Fruit fly (Drosophila melanogaster) whole organism, embryonic: ENCODE measurements around the gene CG43131.

ENCODE experiments used
- Antp ChIP-seq: fragments of 200-800 bp; sonication (Bioruptor generic); optimal IDR thresholded peaks from 3 replicates; lab custom pipeline; 2016; ENCODE audit warnings: missing biosample characterization, missing genetic modification characterization
- Blimp-1 ChIP-seq: fragments of 200-800 bp; sonication (Bioruptor generic); optimal IDR thresholded peaks from 3 replicates; lab custom pipeline; 2018; ENCODE audit warnings: missing biosample characterization, missing genetic modification characterization, mild to moderate bottlenecking, moderate library complexity, missing genetic modification reagents
- CG10366 ChIP-seq: fragments of 200-800 bp; sonication (Bioruptor generic); IDR thresholded peaks from 2 replicates; pipeline ENCODE4 v1.3.6; 2022; ENCODE audit warnings: missing biosample characterization, missing genetic modification characterization
- CG10431 ChIP-seq: fragments of 200-800 bp; sonication (Bioruptor generic); optimal IDR thresholded peaks from 3 replicates; lab custom pipeline; 2018; ENCODE audit warnings: missing biosample characterization, mild to moderate bottlenecking, missing genetic modification characterization
- CG12942 ChIP-seq: fragments of 200-800 bp; sonication (Bioruptor generic); optimal IDR thresholded peaks from 3 replicates; lab custom pipeline; 2016; ENCODE audit warnings: missing biosample characterization, missing genetic modification characterization
- CG16815 ChIP-seq: fragments of 200-800 bp; sonication (Bioruptor generic); optimal IDR thresholded peaks from 3 replicates; lab custom pipeline; 2017; ENCODE audit warnings: missing biosample characterization, mild to moderate bottlenecking, missing genetic modification characterization
- CG2678 ChIP-seq: fragments of 200-800 bp; sonication (Bioruptor generic); optimal IDR thresholded peaks from 3 replicates; lab custom pipeline; 2019; ENCODE audit warnings: missing biosample characterization, mild to moderate bottlenecking, missing genetic modification characterization, moderate library complexity
- CG30020 ChIP-seq: fragments of 200-800 bp; optimal IDR thresholded peaks from 2 replicates; lab custom pipeline; 2019; ENCODE audit warnings: missing biosample characterization, mild to moderate bottlenecking, missing genetic modification characterization, moderate library complexity
- CG3995 ChIP-seq: fragments of 200-800 bp; sonication (Bioruptor generic); optimal IDR thresholded peaks from 3 replicates; lab custom pipeline; 2016; ENCODE audit warnings: missing biosample characterization, missing genetic modification characterization
- CG4820 ChIP-seq: fragments of 200-800 bp; sonication (Bioruptor generic); optimal IDR thresholded peaks from 3 replicates; lab custom pipeline; 2016; ENCODE audit warnings: missing biosample characterization, missing genetic modification characterization
- CG5180 ChIP-seq: fragments of 200-800 bp; sonication (Bioruptor generic); optimal IDR thresholded peaks from 3 replicates; lab custom pipeline; 2017; ENCODE audit warnings: missing biosample characterization, missing genetic modification characterization, mild to moderate bottlenecking, moderate library complexity, missing genetic modification reagents
- CG6654 ChIP-seq: fragments of 200-800 bp; sonication (Bioruptor generic); optimal IDR thresholded peaks from 2 replicates; lab custom pipeline; 2017; ENCODE audit warnings: missing biosample characterization, mild to moderate bottlenecking, missing genetic modification characterization
- CG7556 ChIP-seq: fragments of 200-800 bp; sonication (Bioruptor generic); optimal IDR thresholded peaks from 2 replicates; lab custom pipeline; 2017; ENCODE audit warnings: missing biosample characterization, mild to moderate bottlenecking, missing genetic modification characterization
- CG8359 ChIP-seq: fragments of 200-800 bp; sonication (Bioruptor generic); optimal IDR thresholded peaks from 2 replicates; lab custom pipeline; 2017; ENCODE audit warnings: missing biosample characterization, mild to moderate bottlenecking, missing genetic modification characterization, borderline replicate concordance
- CG9797 ChIP-seq: fragments of 200-800 bp; sonication (Bioruptor generic); optimal IDR thresholded peaks from 3 replicates; lab custom pipeline; 2018; ENCODE audit warnings: missing biosample characterization, mild to moderate bottlenecking, missing genetic modification characterization
- Camta ChIP-seq: fragments of 200-800 bp; sonication (Bioruptor generic); optimal IDR thresholded peaks from 2 replicates; lab custom pipeline; 2016; ENCODE audit warnings: missing biosample characterization, missing genetic modification characterization
- CoRest ChIP-seq: fragments of 200-800 bp; sonication (Bioruptor generic); optimal IDR thresholded peaks from 3 replicates; lab custom pipeline; 2018; ENCODE audit warnings: missing biosample characterization, mild to moderate bottlenecking, missing genetic modification characterization, moderate library complexity
- Dad ChIP-seq: fragments of 200-800 bp; sonication (Bioruptor generic); optimal IDR thresholded peaks from 3 replicates; lab custom pipeline; 2016; ENCODE audit warnings: missing biosample characterization, missing genetic modification characterization
- Drgx ChIP-seq: fragments of 200-800 bp; sonication (Bioruptor generic); IDR thresholded peaks from 2 replicates; pipeline ENCODE4 v1.3.6; 2022; ENCODE audit warnings: missing biosample characterization, missing genetic modification characterization
- E2f1 ChIP-seq: fragments of 200-800 bp; sonication (Bioruptor generic); IDR thresholded peaks from 2 replicates; pipeline ENCODE4 v1.3.6; 2022; ENCODE audit warnings: missing biosample characterization, missing genetic modification characterization
- Fer2 ChIP-seq: fragments of 200-800 bp; sonication (Bioruptor generic); optimal IDR thresholded peaks from 2 replicates; lab custom pipeline; 2018; ENCODE audit warnings: missing biosample characterization, mild to moderate bottlenecking, missing genetic modification characterization, moderate library complexity
- GATAe ChIP-seq: fragments of 200-800 bp; sonication (Bioruptor generic); conservative IDR thresholded peaks from 2 replicates; pipeline ENCODE4 v1.3.6; 2022; ENCODE audit warnings: missing biosample characterization, missing genetic modification characterization
- H2.0 ChIP-seq: fragments of 200-800 bp; sonication (Bioruptor generic); IDR thresholded peaks from 2 replicates; pipeline ENCODE4 v1.3.6; 2022; ENCODE audit warnings: missing biosample characterization, missing genetic modification characterization
- Hr51 ChIP-seq, 2 experiments: fragments of 200-800 bp; sonication (Bioruptor generic); optimal IDR thresholded peaks; 2 replicates in 1 of 2; 3 replicates in 1 of 2; lab custom pipeline; 2016 to 2018; ENCODE audit warnings: missing biosample characterization in 2 of 2, missing genetic modification characterization in 2 of 2, mild to moderate bottlenecking in 1 of 2, moderate library complexity in 1 of 2
- MESR4 ChIP-seq: fragments of 200-800 bp; sonication (Bioruptor generic); optimal IDR thresholded peaks from 2 replicates; lab custom pipeline; 2018; ENCODE audit warnings: missing biosample characterization, mild to moderate bottlenecking, missing genetic modification characterization, moderate library complexity
- Mes4 ChIP-seq: fragments of 200-800 bp; sonication (Bioruptor generic); optimal IDR thresholded peaks from 2 replicates; lab custom pipeline; 2016; ENCODE audit warnings: missing biosample characterization, missing genetic modification characterization
- Nf-YC ChIP-seq: fragments of 200-800 bp; optimal IDR thresholded peaks from 3 replicates; lab custom pipeline; 2019; ENCODE audit warnings: missing biosample characterization, mild to moderate bottlenecking, missing genetic modification characterization, moderate library complexity
- PHDP ChIP-seq: fragments of 200-800 bp; sonication (Bioruptor generic); optimal IDR thresholded peaks from 3 replicates; lab custom pipeline; 2018; ENCODE audit warnings: missing biosample characterization, mild to moderate bottlenecking, missing genetic modification characterization, moderate library complexity
- ato ChIP-seq: fragments of 200-800 bp; sonication (Bioruptor generic); IDR thresholded peaks from 2 replicates; pipeline ENCODE4 v1.3.6; 2022; ENCODE audit warnings: missing biosample characterization, missing genetic modification characterization; ENCODE audit not compliant: partially characterized antibody
- cad ChIP-seq: fragments of >200 bp; optimal IDR thresholded peaks from 2 replicates; lab custom pipeline; 2017; ENCODE audit warnings: missing biosample characterization, missing genetic modification characterization
- cato ChIP-seq: fragments of 200-800 bp; sonication (Bioruptor generic); optimal IDR thresholded peaks from 2 replicates; lab custom pipeline; 2016; ENCODE audit warnings: missing biosample characterization, missing genetic modification characterization, borderline replicate concordance
- ci ChIP-seq: fragments of 200-800 bp; sonication (Bioruptor generic); IDR thresholded peaks from 3 replicates; pipeline ENCODE4 v1.3.6; 2022; ENCODE audit warnings: missing biosample characterization, missing genetic modification characterization
- crol ChIP-seq: fragments of 200-800 bp; sonication (Bioruptor generic); IDR thresholded peaks from 2 replicates; pipeline ENCODE4 v1.3.6; 2022; ENCODE audit warnings: missing biosample characterization, missing genetic modification characterization
- ems ChIP-seq: fragments of 200-800 bp; sonication (Bioruptor generic); optimal IDR thresholded peaks from 3 replicates; lab custom pipeline; 2016; ENCODE audit warnings: missing biosample characterization, missing genetic modification characterization
- en ChIP-seq: fragments of 200-800 bp; sonication (Bioruptor generic); optimal IDR thresholded peaks from 2 replicates; lab custom pipeline; 2016; ENCODE audit warnings: missing biosample characterization, missing genetic modification characterization
- fd102C ChIP-seq: fragments of 200-800 bp; sonication (Bioruptor generic); optimal IDR thresholded peaks from 2 replicates; lab custom pipeline; 2018; ENCODE audit warnings: missing biosample characterization, mild to moderate bottlenecking, missing genetic modification characterization, moderate library complexity
- klu ChIP-seq: fragments of 200-800 bp; sonication (Bioruptor generic); IDR thresholded peaks from 2 replicates; pipeline ENCODE4 v1.3.6; 2022; ENCODE audit warnings: missing biosample characterization, missing genetic modification characterization
- knrl ChIP-seq: fragments of 200-800 bp; sonication (Bioruptor generic); IDR thresholded peaks from 3 replicates; pipeline ENCODE4 v1.3.6; 2022; ENCODE audit warnings: missing biosample characterization, missing genetic modification characterization; ENCODE audit not compliant: partially characterized antibody
- nom ChIP-seq: fragments of 200-800 bp; sonication (Bioruptor generic); optimal IDR thresholded peaks from 2 replicates; lab custom pipeline; 2017; ENCODE audit warnings: missing biosample characterization, missing genetic modification characterization, mild to moderate bottlenecking, moderate library complexity, missing genetic modification reagents
- onecut ChIP-seq: fragments of 200-800 bp; sonication (Bioruptor generic); IDR thresholded peaks from 2 replicates; pipeline ENCODE4 v1.3.6; 2022; ENCODE audit warnings: missing biosample characterization, missing genetic modification characterization
- org-1 ChIP-seq: fragments of 200-800 bp; sonication (Bioruptor generic); optimal IDR thresholded peaks from 2 replicates; lab custom pipeline; 2017; ENCODE audit warnings: missing biosample characterization, missing genetic modification characterization
- pzg ChIP-seq: fragments of 200-800 bp; sonication (Bioruptor generic); optimal IDR thresholded peaks from 3 replicates; lab custom pipeline; 2018; ENCODE audit warnings: missing biosample characterization, mild to moderate bottlenecking, missing genetic modification characterization, moderate library complexity
- salm ChIP-seq: fragments of 200-800 bp; sonication (Bioruptor generic); optimal IDR thresholded peaks from 2 replicates; lab custom pipeline; 2018; ENCODE audit warnings: missing biosample characterization, mild to moderate bottlenecking, missing genetic modification characterization
- sens-2 ChIP-seq: fragments of 200-800 bp; sonication (Bioruptor generic); IDR thresholded peaks from 2 replicates; pipeline ENCODE4 v1.3.6; 2022; ENCODE audit warnings: missing biosample characterization, missing genetic modification characterization
- stc ChIP-seq: fragments of 200-800 bp; sonication (Bioruptor generic); IDR thresholded peaks from 2 replicates; pipeline ENCODE4 v1.3.6; 2022; ENCODE audit warnings: missing biosample characterization, missing genetic modification characterization
- tgo ChIP-seq: fragments of 200-800 bp; sonication (Bioruptor generic); IDR thresholded peaks from 3 replicates; pipeline ENCODE4 v1.3.6; 2022; ENCODE audit warnings: missing biosample characterization, missing genetic modification characterization
- toy ChIP-seq: fragments of 200-800 bp; sonication (Bioruptor generic); IDR thresholded peaks from 2 replicates; pipeline ENCODE4 v1.3.6; 2022; ENCODE audit warnings: missing biosample characterization, missing genetic modification characterization
- trem ChIP-seq: fragments of 200-800 bp; optimal IDR thresholded peaks from 3 replicates; lab custom pipeline; 2019; ENCODE audit warnings: missing biosample characterization, mild to moderate bottlenecking, missing genetic modification characterization, moderate library complexity
- yki ChIP-seq: fragments of >200 bp; optimal IDR thresholded peaks from 3 replicates; lab custom pipeline; 2018
- zen ChIP-seq: fragments of 200-800 bp; sonication (Bioruptor generic); optimal IDR thresholded peaks from 3 replicates; lab custom pipeline; 2018; ENCODE audit warnings: missing biosample characterization, mild to moderate bottlenecking, missing genetic modification characterization, moderate library complexity

Gene CG43131

dm6 chr3R:5127790-5128243, 18.8 kb upstream of the CG43131 start, which contains the start of gene RabGGTa (continued):
- peak; percentile 39 for TF ChIP-seq CG4820
- no peak for TF ChIP-seq CG3995 (GFP tag; lab: Kevin White, UChicago)
- TF ChIP-seq ems (GFP tag; lab: Kevin White, UChicago), result peak; percentile 51
- peak; percentile 52; the same call in 1 of the 2 replicates for TF ChIP-seq GATAe
- TF ChIP-seq MESR4 (GFP tag; lab: Kevin White, UChicago), result peak; percentile 91
- no peak for TF ChIP-seq salm (tag; lab: Kevin White, UChicago)
- TF ChIP-seq knrl (GFP tag; lab: Robert Waterston, UW), result no peak
- TF ChIP-seq CoRest, result peak; percentile 76
- TF ChIP-seq CG8359 (GFP tag; lab: Kevin White, UChicago), result no peak
- TF ChIP-seq Drgx (GFP tag; lab: Robert Waterston, UW), result peak; percentile 71
- TF ChIP-seq CG5180 (GFP tag; lab: Kevin White, UChicago), result no peak
- TF ChIP-seq CG16815 (GFP tag; lab: Kevin White, UChicago), result peak; percentile 26
- TF ChIP-seq yki (lab: Kevin White, UChicago), result no peak
- TF ChIP-seq CG10366 (GFP tag; lab: Robert Waterston, UW), result peak; percentile 63
- TF ChIP-seq trem (tag; lab: Kevin White, UChicago), result peak; percentile 66
- peak; percentile 39 for TF ChIP-seq CG12942
- peak; percentile 66 for TF ChIP-seq stc (GFP tag; lab: Robert Waterston, UW)
- TF ChIP-seq zen, result peak; percentile 57
- TF ChIP-seq Fer2, result no peak
- peak; percentile 54 for TF ChIP-seq CG7556 (GFP tag; lab: Kevin White, UChicago)
- TF ChIP-seq Mes4 (GFP tag; lab: Kevin White, UChicago), result peak; percentile 43
- TF ChIP-seq fd102C, result no peak
- 0 out of 2 replicates have a peak, but pooled peaks have one; percentile 16 for TF ChIP-seq klu
- peak; percentile 51 for TF ChIP-seq Camta (GFP tag; lab: Kevin White, UChicago)
- TF ChIP-seq crol (GFP tag; lab: Robert Waterston, UW), result 0 out of 2 replicates have a peak, but pooled peaks have one; percentile 34
- TF ChIP-seq H2.0 (GFP tag; lab: Robert Waterston, UW), result peak; percentile 74
- TF ChIP-seq org-1 (GFP tag; lab: Kevin White, UChicago), result peak; percentile 17
- no peak for TF ChIP-seq sens-2 (GFP tag; lab: Robert Waterston, UW)
- peak; percentile 73; the same call in 1 of the 2 replicates for TF ChIP-seq E2f1
- TF ChIP-seq en, result peak; percentile 20
- peak; percentile 38 for TF ChIP-seq CG30020 (tag; lab: Kevin White, UChicago)
- no peak for TF ChIP-seq Nf-YC (tag; lab: Kevin White, UChicago)
- peak; percentile 34 for TF ChIP-seq Antp (GFP tag; lab: Kevin White, UChicago)
- peak; percentile 24 for TF ChIP-seq CG10431 (GFP tag; lab: Kevin White, UChicago)
- peak; percentile 38 for TF ChIP-seq cato (GFP tag; lab: Kevin White, UChicago)
- TF ChIP-seq ato (GFP tag; lab: Robert Waterston, UW), result no peak
- peak; percentile 64 for TF ChIP-seq PHDP
- TF ChIP-seq pzg (GFP tag; lab: Kevin White, UChicago), result peak; percentile 52
- 0 out of 2 replicates have a peak, but pooled peaks have one; percentile 19 for TF ChIP-seq onecut (GFP tag; lab: Robert Waterston, UW)
- TF ChIP-seq Hr51 (GFP tag; optimal IDR thresholded peaks at IDR 0.05; lab: Kevin White, UChicago), result peak; percentile 41 to 75
- peak; percentile 73 for TF ChIP-seq tgo (GFP tag; lab: Robert Waterston, UW)
- TF ChIP-seq CG9797 (GFP tag; lab: Kevin White, UChicago), result peak; percentile 67
- TF ChIP-seq toy (GFP tag; lab: Robert Waterston, UW), result 0 out of 2 replicates have a peak, but pooled peaks have one; percentile 20
- no peak for TF ChIP-seq nom (GFP tag; lab: Kevin White, UChicago)
- TF ChIP-seq Blimp-1 (GFP tag; lab: Kevin White, UChicago), result peak; percentile 58
- TF ChIP-seq ci (GFP tag; lab: Robert Waterston, UW), result peak; percentile 62; the same call in 1 of the 3 replicates
- TF ChIP-seq Dad (GFP tag; lab: Kevin White, UChicago), result peak; percentile 38
- TF ChIP-seq CG6654, result no peak
- no peak for TF ChIP-seq cad (GFP tag; lab: Kevin White, UChicago)
- no peak for TF ChIP-seq CG2678 (tag; lab: Kevin White, UChicago)
